Worm (Caenorhabditis elegans) whole organism, late embryonic: ENCODE measurements around the gene Y22D7AL.7.

Source experiments
- C08G9.2 ChIP-seq: sonication (generic microtip); optimal IDR thresholded peaks from 2 replicates; lab custom pipeline; 2016; ENCODE audit warnings: mild to moderate bottlenecking, missing genetic modification characterization, moderate library complexity, missing compliant biosample characterization
- C38D4.7 ChIP-seq: fragments of 200-800 bp; sonication (Bioruptor generic); optimal IDR thresholded peaks from 2 replicates; lab custom pipeline; 2018; ENCODE audit warnings: mild to moderate bottlenecking, missing genetic modification characterization, moderate library complexity, missing compliant biosample characterization
- K02D7.2 ChIP-seq: sonication (generic microtip); optimal IDR thresholded peaks from 2 replicates; lab custom pipeline; 2017; ENCODE audit warnings: mild to moderate bottlenecking, missing genetic modification characterization, missing compliant biosample characterization
- K09A11.1 ChIP-seq: sonication (generic microtip); optimal IDR thresholded peaks from 2 replicates; lab custom pipeline; 2017; ENCODE audit warnings: antibody characterized with exemption, mild to moderate bottlenecking, missing genetic modification characterization, missing compliant biosample characterization; ENCODE audit not compliant: insufficient read depth
- ahr-1 ChIP-seq: sonication (generic microtip); optimal IDR thresholded peaks from 2 replicates; lab custom pipeline; 2016; ENCODE audit warnings: missing genetic modification characterization, missing compliant biosample characterization
- ceh-19 ChIP-seq: fragments of 200-800 bp; sonication (Bioruptor generic); optimal IDR thresholded peaks from 2 replicates; lab custom pipeline; 2018; ENCODE audit warnings: mild to moderate bottlenecking, missing genetic modification characterization, missing compliant biosample characterization
- ceh-2 ChIP-seq: sonication (generic microtip); optimal IDR thresholded peaks from 2 replicates; lab custom pipeline; 2016; ENCODE audit warnings: missing genotype, missing genetic modification characterization, missing compliant biosample characterization
- ceh-22 ChIP-seq: sonication (generic microtip); optimal IDR thresholded peaks from 2 replicates; lab custom pipeline; 2017; ENCODE audit warnings: missing biosample characterization, missing genetic modification characterization
- ceh-24 ChIP-seq: sonication (generic microtip); optimal IDR thresholded peaks from 2 replicates; lab custom pipeline; 2016; ENCODE audit warnings: mild to moderate bottlenecking, missing genetic modification characterization, missing compliant biosample characterization
- ceh-45 ChIP-seq: fragments of 200-800 bp; sonication (Bioruptor generic); IDR thresholded peaks from 2 replicates; pipeline ENCODE4 v1.3.6; 2022; ENCODE audit warnings: missing genetic modification reagents, missing genetic modification characterization, missing compliant biosample characterization
- ceh-48 ChIP-seq: sonication (generic microtip); optimal IDR thresholded peaks from 2 replicates; lab custom pipeline; 2016; ENCODE audit warnings: missing genetic modification characterization, inconsistent platforms, missing compliant biosample characterization
- ceh-6 ChIP-seq: fragments of 200-800 bp; sonication (Bioruptor generic); optimal IDR thresholded peaks from 2 replicates; lab custom pipeline; 2018; ENCODE audit warnings: mild to moderate bottlenecking, missing genetic modification characterization, missing compliant biosample characterization
- ceh-9 ChIP-seq: sonication (generic microtip); optimal IDR thresholded peaks from 2 replicates; lab custom pipeline; 2016; ENCODE audit warnings: mild to moderate bottlenecking, missing genetic modification characterization, inconsistent platforms, missing compliant biosample characterization
- dmd-4 ChIP-seq: sonication (generic microtip); optimal IDR thresholded peaks from 2 replicates; lab custom pipeline; 2016; ENCODE audit warnings: borderline replicate concordance, missing genetic modification characterization, missing compliant biosample characterization
- elt-4 ChIP-seq: sonication (generic microtip); optimal IDR thresholded peaks from 2 replicates; lab custom pipeline; 2016; ENCODE audit warnings: missing genetic modification characterization, missing compliant biosample characterization
- ets-4 ChIP-seq: sonication (generic microtip); optimal IDR thresholded peaks from 2 replicates; lab custom pipeline; 2016; ENCODE audit warnings: missing genetic modification characterization, missing compliant biosample characterization
- eyg-1 ChIP-seq: sonication (generic microtip); optimal IDR thresholded peaks from 2 replicates; lab custom pipeline; 2016; ENCODE audit warnings: missing genotype, missing genetic modification characterization, missing compliant biosample characterization
- fax-1 ChIP-seq: sonication (generic microtip); optimal IDR thresholded peaks from 2 replicates; lab custom pipeline; 2016; ENCODE audit warnings: missing genotype, missing genetic modification characterization, missing compliant biosample characterization
- fkh-6 ChIP-seq: sonication (generic microtip); optimal IDR thresholded peaks from 2 replicates; lab custom pipeline; 2016; ENCODE audit warnings: missing genetic modification characterization, missing compliant biosample characterization
- gmeb-2 ChIP-seq: sonication (generic microtip); optimal IDR thresholded peaks from 2 replicates; lab custom pipeline; 2016; ENCODE audit warnings: missing genetic modification characterization, inconsistent platforms, missing compliant biosample characterization
- hlh-15 ChIP-seq: sonication (generic microtip); optimal IDR thresholded peaks from 2 replicates; lab custom pipeline; 2016; ENCODE audit warnings: missing genetic modification characterization, missing compliant biosample characterization
- lin-11 ChIP-seq: fragments of 200-800 bp; sonication (Bioruptor generic); optimal IDR thresholded peaks from 2 replicates; lab custom pipeline; 2018; ENCODE audit warnings: mild to moderate bottlenecking, missing genetic modification characterization, missing compliant biosample characterization
- madf-2 ChIP-seq: sonication (generic microtip); optimal IDR thresholded peaks from 2 replicates; lab custom pipeline; 2017; ENCODE audit warnings: missing genetic modification characterization, missing compliant biosample characterization
- mec-3 ChIP-seq: sonication (generic microtip); optimal IDR thresholded peaks from 2 replicates; lab custom pipeline; 2016; ENCODE audit warnings: borderline replicate concordance, missing genetic modification characterization, missing compliant biosample characterization
- nfya-1 ChIP-seq: sonication (generic microtip); optimal IDR thresholded peaks from 2 replicates; lab custom pipeline; 2017; ENCODE audit warnings: missing genetic modification characterization, mild to moderate bottlenecking, missing compliant biosample characterization, antibody characterized with exemption, moderate library complexity
- nhr-11 ChIP-seq: fragments of 150-350 bp; optimal IDR thresholded peaks from 2 replicates; lab custom pipeline; 2014; ENCODE audit warnings: missing biosample characterization, missing genetic modification characterization
- pat-9 ChIP-seq: fragments of 200-800 bp; sonication (Bioruptor generic); optimal IDR thresholded peaks from 2 replicates; lab custom pipeline; 2018; ENCODE audit warnings: mild to moderate bottlenecking, missing genetic modification characterization, moderate library complexity, missing compliant biosample characterization
- pax-1 ChIP-seq: fragments of 150-350 bp; optimal IDR thresholded peaks from 2 replicates; lab custom pipeline; 2014; ENCODE audit warnings: missing biosample characterization, missing genetic modification characterization
- pha-4 ChIP-seq: fragments of 150-350 bp; optimal IDR thresholded peaks from 2 replicates; lab custom pipeline; 2018; ENCODE audit warnings: missing biosample characterization, missing genetic modification reagents, missing genetic modification characterization
- pqm-1 ChIP-seq: sonication (generic microtip); optimal IDR thresholded peaks from 2 replicates; lab custom pipeline; 2016; ENCODE audit warnings: missing genetic modification characterization, missing compliant biosample characterization
- ref-2 ChIP-seq: sonication (generic microtip); optimal IDR thresholded peaks from 2 replicates; lab custom pipeline; 2016; ENCODE audit warnings: missing genetic modification characterization, missing compliant biosample characterization
- rnt-1 ChIP-seq: sonication (generic microtip); optimal IDR thresholded peaks from 2 replicates; lab custom pipeline; 2016; ENCODE audit warnings: missing genetic modification characterization, missing compliant biosample characterization
- sox-2 ChIP-seq: fragments of 200-800 bp; sonication (Bioruptor generic); IDR thresholded peaks from 2 replicates; pipeline ENCODE4 v1.3.6; 2022; ENCODE audit warnings: missing genetic modification reagents, missing genetic modification characterization, missing compliant biosample characterization
- tbx-2 ChIP-seq: sonication (generic microtip); optimal IDR thresholded peaks from 2 replicates; lab custom pipeline; 2016; ENCODE audit warnings: missing genetic modification characterization, missing compliant biosample characterization
- ttx-3 ChIP-seq: sonication (generic microtip); optimal IDR thresholded peaks from 2 replicates; lab custom pipeline; 2016; ENCODE audit warnings: missing genetic modification reagents, missing genetic modification characterization, missing compliant biosample characterization
- unc-86 ChIP-seq: sonication (generic microtip); optimal IDR thresholded peaks from 2 replicates; lab custom pipeline; 2016; ENCODE audit warnings: missing genetic modification characterization, missing compliant biosample characterization
- zip-5 ChIP-seq: sonication (generic microtip); optimal IDR thresholded peaks from 2 replicates; lab custom pipeline; 2016; ENCODE audit warnings: missing genetic modification characterization, missing compliant biosample characterization
- ztf-16 ChIP-seq: sonication (generic microtip); optimal IDR thresholded peaks from 2 replicates; lab custom pipeline; 2017; ENCODE audit warnings: missing genetic modification characterization, missing compliant biosample characterization

Y22D7AL.7 gene

ce11 chrIII:1604514-1604976 is 28.0 kb downstream of the Y22D7AL.7 start, which contains the start of gene Y22D7AL.6 (continued):
- TF ChIP-seq K09A11.1 (tag; lab: Kevin White, UChicago) (peak; percentile 62), ceh-9 (peak; percentile 44), ceh-24 (tag; lab: Kevin White, UChicago) (peak; percentile 22), pqm-1 (tag; lab: Kevin White, UChicago) (no peak), pha-4 (tag; lab: Kevin White, UChicago) (no peak), sox-2 (GFP tag; lab: Robert Waterston, UW) (peak; percentile 73), C08G9.2 (peak; percentile 77), gmeb-2 (peak; percentile 83), madf-2 (tag; lab: Kevin White, UChicago) (peak; percentile 42), hlh-15 (tag; lab: Kevin White, UChicago) (no peak), tbx-2 (tag; lab: Kevin White, UChicago) (peak; percentile 28), mec-3 (no peak), nfya-1 (peak; percentile 7), K02D7.2 (peak; percentile 71), fkh-6 (tag; lab: Kevin White, UChicago) (peak; percentile 39), eyg-1 (tag; lab: Kevin White, UChicago) (no peak), ceh-2 (tag; lab: Kevin White, UChicago) (peak; percentile 39), rnt-1 (tag; lab: Kevin White, UChicago) (peak; percentile 25), pat-9 (tag; lab: Kevin White, UChicago) (peak; percentile 62), nhr-11 (tag; lab: Kevin White, UChicago) (no peak), ref-2 (tag; lab: Kevin White, UChicago) (peak; percentile 51), zip-5 (tag; lab: Kevin White, UChicago) (peak; percentile 22), dmd-4 (tag; lab: Kevin White, UChicago) (peak; percentile 26), ahr-1 (tag; lab: Kevin White, UChicago) (peak; percentile 55), ceh-45 (GFP tag; lab: Robert Waterston, UW) (no peak), C38D4.7 (peak; percentile 74), ets-4 (peak; percentile 4), ceh-19 (peak; percentile 48), ttx-3 (tag; lab: Kevin White, UChicago) (peak; percentile 46), ceh-6 (GFP tag; lab: Kevin White, UChicago) (peak; percentile 77), ceh-22 (tag; lab: Kevin White, UChicago) (no peak), lin-11 (peak; percentile 59), ztf-16 (tag; lab: Kevin White, UChicago) (peak; percentile 74), elt-4 (tag; lab: Kevin White, UChicago) (no peak), fax-1 (tag; lab: Kevin White, UChicago) (peak; percentile 64), unc-86 (tag; lab: Kevin White, UChicago) (peak; percentile 59)

- TF ChIP-seq pax-1 (tag; lab: Kevin White, UChicago) (no peak), ceh-48 (tag; lab: Kevin White, UChicago) (peak; percentile 5)
Observed at ce11 chrIII:1607659-1608058, 31.1 kb downstream of the Y22D7AL.7 start.

- TF ChIP-seq ceh-45 (GFP tag; lab: Robert Waterston, UW) (no peak), ceh-48 (tag; lab: Kevin White, UChicago) (peak; percentile 28)
Observed at ce11 chrIII:1610938-1611337, 34.4 kb downstream of the Y22D7AL.7 start.
